Worm (Caenorhabditis elegans) whole organism, L1 larva: Measurements from ENCODE around the gene Y38F1A.2.

ENCODE experiments used
- dpl-1 ChIP-seq, 3 experiments: fragments of 150-350 bp in 2 of 3; sonication (generic microtip) in 1 of 3; optimal IDR thresholded peaks; 2 replicates each; lab custom pipeline; 2014 to 2017; ENCODE audit warnings: missing biosample characterization in 3 of 3, missing genetic modification characterization in 3 of 3, missing genetic modification reagents in 3 of 3
- fos-1 ChIP-seq: fragments of 150-350 bp; optimal IDR thresholded peaks from 2 replicates; lab custom pipeline; 2014; ENCODE audit warnings: missing biosample characterization, missing genetic modification characterization
- lin-14 ChIP-seq: fragments of 200-800 bp; sonication (Bioruptor generic); optimal IDR thresholded peaks from 2 replicates; lab custom pipeline; 2018; ENCODE audit warnings: mild to moderate bottlenecking, missing genetic modification characterization, moderate library complexity, missing compliant biosample characterization
- lin-35 ChIP-seq, 2 experiments: fragments of 150-350 bp; optimal IDR thresholded peaks; 2 replicates each; lab custom pipeline; 2014; ENCODE audit warnings: missing biosample characterization in 2 of 2, missing genetic modification characterization in 2 of 2, missing genetic modification reagents in 2 of 2
- nhr-11 ChIP-seq: fragments of 150-350 bp; optimal IDR thresholded peaks from 2 replicates; lab custom pipeline; 2014; ENCODE audit warnings: missing biosample characterization, missing genetic modification characterization
- unc-98 ChIP-seq: fragments of 200-800 bp; sonication (Bioruptor generic); IDR thresholded peaks from 2 replicates; pipeline ENCODE4 v1.3.6; 2022; ENCODE audit warnings: missing genetic modification characterization, missing compliant biosample characterization

ce11 chrII:12907070-12907469 is 47.7 kb upstream of the Y38F1A.2 start, which contains the start of gene nspb-11:
- no peak for TF ChIP-seq unc-98 (GFP tag; lab: Robert Waterston, UW)
- no peak for TF ChIP-seq nhr-11 (tag; lab: Kevin White, UChicago)
- TF ChIP-seq lin-35 (GFP tag; optimal IDR thresholded peaks at IDR 0.05; lab: Kevin White, UChicago): no peak
- TF ChIP-seq dpl-1 (GFP tag; optimal IDR thresholded peaks at IDR 0.05; lab: Kevin White, UChicago): no peak
- no peak for TF ChIP-seq fos-1 (tag; lab: Kevin White, UChicago)
- TF ChIP-seq lin-14 (GFP tag; lab: Kevin White, UChicago): no peak
